ENCODE assay signal across 1 fruit fly cellular context in genomic region chr2L:19452535-19453317, dm6.
TF ChIP-seq lines count a peak whose summit lies in the region.

No protein-coding gene starts in this region.

TF ChIP-seq in whole organism, embryonic, 481 proteins besides CTCF, POLR2A, EP300 and RAD21 (continued from another document and continues in another):
- TF ChIP-seq jumu (GFP tag; optimal IDR thresholded peaks at IDR 0.05; lab: Kevin White, UChicago) (peak; percentile 35), CG1832 (GFP tag; optimal IDR thresholded peaks at IDR 0.05; lab: Kevin White, UChicago) (no peak), cwo (GFP tag; optimal IDR thresholded peaks at IDR 0.05; lab: Kevin White, UChicago) (no peak), CG7357 (GFP tag; IDR thresholded peaks at IDR 0.05; lab: Robert Waterston, UW) (no peak), Blimp-1 (GFP tag; optimal IDR thresholded peaks at IDR 0.05; lab: Kevin White, UChicago) (peak; percentile 4), Fer2 (tag; optimal IDR thresholded peaks at IDR 0.05; lab: Kevin White, UChicago) (no peak), CG14050 (GFP tag; IDR thresholded peaks at IDR 0.05; lab: Robert Waterston, UW) (no peak; the same call in 2 of the 3 replicates), CG34224 (GFP tag; IDR thresholded peaks at IDR 0.05; lab: Robert Waterston, UW; ENCODE audit: partially characterized antibody) (peak; percentile 21; the same call in 2 of the 3 replicates), btn (GFP tag; optimal IDR thresholded peaks at IDR 0.05; lab: Kevin White, UChicago) (no peak), CG17385 (GFP tag; optimal IDR thresholded peaks at IDR 0.05; lab: Kevin White, UChicago) (no peak), tio (GFP tag; optimal IDR thresholded peaks at IDR 0.05; lab: Kevin White, UChicago) (no peak), crol (GFP tag; IDR thresholded peaks at IDR 0.05; lab: Robert Waterston, UW) (no peak), Doc3 (GFP tag; IDR thresholded peaks at IDR 0.05; lab: Robert Waterston, UW; ENCODE audit: partially characterized antibody) (no peak), CG16813 (GFP tag; IDR thresholded peaks at IDR 0.05; lab: Robert Waterston, UW; ENCODE audit: partially characterized antibody) (no peak), klu (GFP tag; IDR thresholded peaks at IDR 0.05; lab: Robert Waterston, UW) (no peak), CG4360 (GFP tag; IDR thresholded peaks at IDR 0.05; lab: Robert Waterston, UW) (no peak), CG10321 (GFP tag; IDR thresholded peaks at IDR 0.05; lab: Robert Waterston, UW) (no peak), gt (GFP tag; IDR thresholded peaks at IDR 0.05; lab: Robert Waterston, UW) (no peak), mirr (GFP tag; optimal IDR thresholded peaks at IDR 0.05; lab: Kevin White, UChicago) (no peak), CG12071 (GFP tag; optimal IDR thresholded peaks at IDR 0.05; lab: Kevin White, UChicago) (no peak), CG8924 (tag; optimal IDR thresholded peaks at IDR 0.05; lab: Kevin White, UChicago) (no peak), Mrtf (GFP tag; IDR thresholded peaks at IDR 0.05; lab: Robert Waterston, UW) (no peak), CG6254 (GFP tag; optimal IDR thresholded peaks at IDR 0.05; lab: Kevin White, UChicago) (no peak), CG9609 (GFP tag; optimal IDR thresholded peaks at IDR 0.05; lab: Kevin White, UChicago) (no peak), Oaz (GFP tag; IDR thresholded peaks at IDR 0.05; lab: Robert Waterston, UW) (no peak), CG8388 (GFP tag; optimal IDR thresholded peaks at IDR 0.05; lab: Kevin White, UChicago) (no peak), sisA (GFP tag; IDR thresholded peaks at IDR 0.05; lab: Robert Waterston, UW) (peak; percentile 56), TFAM (GFP tag; optimal IDR thresholded peaks at IDR 0.05; lab: Kevin White, UChicago) (no peak), bbx (GFP tag; IDR thresholded peaks at IDR 0.05; lab: Robert Waterston, UW; ENCODE audit: partially characterized antibody) (peak; percentile 45; the same call in 1 of the 2 replicates), chinmo (GFP tag; IDR thresholded peaks at IDR 0.05; lab: Robert Waterston, UW; ENCODE audit: partially characterized antibody) (no peak), Elba2 (GFP tag; optimal IDR thresholded peaks at IDR 0.05; lab: Kevin White, UChicago) (no peak), rib (GFP tag; IDR thresholded peaks at IDR 0.05; lab: Robert Waterston, UW) (no peak; the same call in 1 of the 2 replicates), Dfd (GFP tag; optimal IDR thresholded peaks at IDR 0.05; lab: Kevin White, UChicago) (no peak), ERR (GFP tag; optimal IDR thresholded peaks at IDR 0.05; lab: Kevin White, UChicago) (no peak), CG15601 (tag; optimal IDR thresholded peaks at IDR 0.05; lab: Kevin White, UChicago) (no peak), CG4404 (GFP tag; IDR thresholded peaks at IDR 0.05; lab: Robert Waterston, UW) (no peak), ttk (GFP tag; IDR thresholded peaks at IDR 0.05; lab: Robert Waterston, UW) (no peak), seq (GFP tag; IDR thresholded peaks at IDR 0.05; lab: Robert Waterston, UW) (no peak), Awh (GFP tag; IDR thresholded peaks at IDR 0.05; lab: Robert Waterston, UW) (no peak), tna (GFP tag; IDR thresholded peaks at IDR 0.05; lab: Robert Waterston, UW; ENCODE audit: partially characterized antibody) (no peak), CG11093 (GFP tag; IDR thresholded peaks at IDR 0.05; lab: Robert Waterston, UW) (0 out of 3 replicates have a peak, but pooled peaks have one; percentile 35), ac (GFP tag; optimal IDR thresholded peaks at IDR 0.05; lab: Kevin White, UChicago) (no peak), aop (GFP tag; IDR thresholded peaks at IDR 0.05; lab: Robert Waterston, UW) (no peak), CG32772 (GFP tag; IDR thresholded peaks at IDR 0.05; lab: Robert Waterston, UW) (peak; percentile 36; the same call in 1 of the 2 replicates), z (GFP tag; IDR thresholded peaks at IDR 0.05; lab: Robert Waterston, UW) (no peak), CG10209 (GFP tag; optimal IDR thresholded peaks at IDR 0.05; lab: Kevin White, UChicago) (no peak), tgo (GFP tag; IDR thresholded peaks at IDR 0.05; lab: Robert Waterston, UW) (no peak), Stat92E (GFP tag; optimal IDR thresholded peaks at IDR 0.05; lab: Kevin White, UChicago) (no peak), lbe (GFP tag; optimal IDR thresholded peaks at IDR 0.05; lab: Kevin White, UChicago) (no peak), amos (GFP tag; IDR thresholded peaks at IDR 0.05; lab: Robert Waterston, UW; ENCODE audit: partially characterized antibody) (peak; percentile 7; the same call in 1 of the 2 replicates), CG14860 (GFP tag; IDR thresholded peaks at IDR 0.05; lab: Robert Waterston, UW; ENCODE audit: partially characterized antibody) (no peak), prd (optimal IDR thresholded peaks at IDR 0.05; lab: Kevin White, UChicago) (no peak), prd (GFP tag; IDR thresholded peaks at IDR 0.05; lab: Robert Waterston, UW) (peak; percentile 26; the same call in 2 of the 3 replicates), CG12155 (GFP tag; optimal IDR thresholded peaks at IDR 0.05; lab: Kevin White, UChicago) (no peak), dmrt11E (tag; optimal IDR thresholded peaks at IDR 0.05; lab: Kevin White, UChicago) (no peak), Mad (GFP tag; optimal IDR thresholded peaks at IDR 0.05; lab: Kevin White, UChicago) (no peak), abd-A (tag; optimal IDR thresholded peaks at IDR 0.05; lab: Kevin White, UChicago) (no peak), CG17612 (GFP tag; IDR thresholded peaks at IDR 0.05; lab: Robert Waterston, UW) (no peak), hth (optimal IDR thresholded peaks at IDR 0.05; lab: Kevin White, UChicago) (no peak), lola (GFP tag; optimal IDR thresholded peaks at IDR 0.05; lab: Kevin White, UChicago) (no peak), CG1233 (GFP tag; optimal IDR thresholded peaks at IDR 0.05; lab: Kevin White, UChicago) (no peak), CG4707 (GFP tag; optimal IDR thresholded peaks at IDR 0.05; lab: Kevin White, UChicago) (no peak), Bdp1 (GFP tag; optimal IDR thresholded peaks at IDR 0.05; lab: Kevin White, UChicago) (no peak), CkIIα-i1 (GFP tag; IDR thresholded peaks at IDR 0.05; lab: Robert Waterston, UW) (no peak), fd96Cb (tag; optimal IDR thresholded peaks at IDR 0.05; lab: Kevin White, UChicago) (no peak), chn (GFP tag; optimal IDR thresholded peaks at IDR 0.05; lab: Kevin White, UChicago) (peak; percentile 39), pzg (GFP tag; optimal IDR thresholded peaks at IDR 0.05; lab: Kevin White, UChicago) (no peak), Lim3 (GFP tag; IDR thresholded peaks at IDR 0.05; lab: Robert Waterston, UW) (peak; percentile 14; the same call in 1 of the 2 replicates), C15 (GFP tag; IDR thresholded peaks at IDR 0.05; lab: Robert Waterston, UW) (no peak), CG31441 (GFP tag; IDR thresholded peaks at IDR 0.05; lab: Robert Waterston, UW) (0 out of 2 replicates have a peak, but pooled peaks have one; percentile 16), her (GFP tag; optimal IDR thresholded peaks at IDR 0.05; lab: Kevin White, UChicago) (peak; percentile 0), CG6813 (GFP tag; optimal IDR thresholded peaks at IDR 0.05; lab: Kevin White, UChicago) (no peak), CG8089 (GFP tag; optimal IDR thresholded peaks at IDR 0.05; lab: Kevin White, UChicago) (no peak), run (tag; optimal IDR thresholded peaks at IDR 0.05; lab: Kevin White, UChicago) (no peak), CG34376 (GFP tag; optimal IDR thresholded peaks at IDR 0.05; lab: Kevin White, UChicago) (no peak), CG9215 (GFP tag; IDR thresholded peaks at IDR 0.05; lab: Robert Waterston, UW) (no peak), chm (GFP tag; IDR thresholded peaks at IDR 0.05; lab: Robert Waterston, UW) (no peak), luna (GFP tag; optimal IDR thresholded peaks at IDR 0.05; lab: Kevin White, UChicago) (no peak), Camta (GFP tag; optimal IDR thresholded peaks at IDR 0.05; lab: Kevin White, UChicago) (no peak), gcm (GFP tag; optimal IDR thresholded peaks at IDR 0.05; lab: Kevin White, UChicago) (no peak), Xrp1 (GFP tag; IDR thresholded peaks at IDR 0.05; lab: Robert Waterston, UW) (peak; percentile 53; the same call in 1 of the 2 replicates), CG14441 (GFP tag; IDR thresholded peaks at IDR 0.05; lab: Robert Waterston, UW) (peak; percentile 56), jing (GFP tag; optimal IDR thresholded peaks at IDR 0.05; lab: Kevin White, UChicago) (no peak), Aef1 (GFP tag; IDR thresholded peaks at IDR 0.05; lab: Robert Waterston, UW) (no peak), CG42726 (GFP tag; IDR thresholded peaks at IDR 0.05; lab: Robert Waterston, UW; ENCODE audit: partially characterized antibody) (no peak), Dad (GFP tag; optimal IDR thresholded peaks at IDR 0.05; lab: Kevin White, UChicago) (no peak), CG8359 (GFP tag; optimal IDR thresholded peaks at IDR 0.05; lab: Kevin White, UChicago; ENCODE audit: borderline replicate concordance) (no peak), Sox100B (GFP tag; optimal IDR thresholded peaks at IDR 0.05; lab: Kevin White, UChicago) (no peak), CG10267 (tag; optimal IDR thresholded peaks at IDR 0.05; lab: Kevin White, UChicago) (no peak), E2f1 (GFP tag; IDR thresholded peaks at IDR 0.05; lab: Robert Waterston, UW) (0 out of 2 replicates have a peak, but pooled peaks have one; percentile 33), CG3281 (GFP tag; optimal IDR thresholded peaks at IDR 0.05; lab: Kevin White, UChicago) (peak; percentile 99), CG5953 (GFP tag; IDR thresholded peaks at IDR 0.05; lab: Robert Waterston, UW) (no peak), trh (GFP tag; optimal IDR thresholded peaks at IDR 0.05; lab: Kevin White, UChicago) (no peak), salm (tag; optimal IDR thresholded peaks at IDR 0.05; lab: Kevin White, UChicago) (no peak), Med (GFP tag; lab: Kevin White, UChicago) (peak; percentile 63), Fer3 (tag; optimal IDR thresholded peaks at IDR 0.05; lab: Kevin White, UChicago) (no peak), CG4730 (GFP tag; IDR thresholded peaks at IDR 0.05; lab: Robert Waterston, UW) (0 out of 2 replicates have a peak, but pooled peaks have one; percentile 33), stc (GFP tag; IDR thresholded peaks at IDR 0.05; lab: Robert Waterston, UW) (no peak), cg (GFP tag; optimal IDR thresholded peaks at IDR 0.05; lab: Kevin White, UChicago) (peak; percentile 85), CG33213 (GFP tag; optimal IDR thresholded peaks at IDR 0.05; lab: Kevin White, UChicago) (no peak), CG3838 (GFP tag; optimal IDR thresholded peaks at IDR 0.05; lab: Kevin White, UChicago) (no peak), NK7.1 (GFP tag; optimal IDR thresholded peaks at IDR 0.05; lab: Kevin White, UChicago) (no peak), zf30C (GFP tag; optimal IDR thresholded peaks at IDR 0.05; lab: Kevin White, UChicago) (no peak), CG6689 (GFP tag; IDR thresholded peaks at IDR 0.05; lab: Robert Waterston, UW) (no peak), exex (tag; optimal IDR thresholded peaks at IDR 0.05; lab: Kevin White, UChicago) (no peak), lov (optimal IDR thresholded peaks at IDR 0.05; lab: Kevin White, UChicago) (no peak), lov (GFP tag; IDR thresholded peaks at IDR 0.05; lab: Robert Waterston, UW) (no peak), HLH3B (GFP tag; IDR thresholded peaks at IDR 0.05; lab: Robert Waterston, UW) (no peak), hbn (GFP tag; IDR thresholded peaks at IDR 0.05; lab: Robert Waterston, UW; ENCODE audit: partially characterized antibody) (no peak; the same call in 1 of the 2 replicates), vfl (GFP tag; optimal IDR thresholded peaks at IDR 0.05; lab: Kevin White, UChicago) (no peak), Hmr (GFP tag; optimal IDR thresholded peaks at IDR 0.05; lab: Kevin White, UChicago) (no peak), phol (tag; optimal IDR thresholded peaks at IDR 0.05; lab: Kevin White, UChicago) (peak; percentile 78), Drgx (GFP tag; IDR thresholded peaks at IDR 0.05; lab: Robert Waterston, UW) (peak; percentile 60), CG7372 (GFP tag; IDR thresholded peaks at IDR 0.05; lab: Robert Waterston, UW) (no peak), tap (tag; optimal IDR thresholded peaks at IDR 0.05; lab: Kevin White, UChicago) (no peak), ase (GFP tag; IDR thresholded peaks at IDR 0.05; lab: Robert Waterston, UW) (no peak), tll (GFP tag; optimal IDR thresholded peaks at IDR 0.05; lab: Kevin White, UChicago) (no peak), Kr (GFP tag; optimal IDR thresholded peaks at IDR 0.05; lab: Kevin White, UChicago) (no peak), Six4 (GFP tag; optimal IDR thresholded peaks at IDR 0.05; lab: Kevin White, UChicago) (peak; percentile 27), pfk (GFP tag; optimal IDR thresholded peaks at IDR 0.05; lab: Kevin White, UChicago) (no peak), CG13424 (tag; optimal IDR thresholded peaks at IDR 0.05; lab: Kevin White, UChicago) (no peak), NC2α (GFP tag; optimal IDR thresholded peaks at IDR 0.05; lab: Kevin White, UChicago) (no peak), CG14014 (GFP tag; IDR thresholded peaks at IDR 0.05; lab: Robert Waterston, UW) (0 out of 2 replicates have a peak, but pooled peaks have one; percentile 42), CG6683 (GFP tag; optimal IDR thresholded peaks at IDR 0.05; lab: Kevin White, UChicago) (no peak), CG2202 (tag; optimal IDR thresholded peaks at IDR 0.05; lab: Kevin White, UChicago) (no peak), Trl (optimal IDR thresholded peaks at IDR 0.05; lab: Kevin White, UChicago) (no peak), Trl (GFP tag; optimal IDR thresholded peaks at IDR 0.05; lab: Kevin White, UChicago) (peak; percentile 23), CG32532 (GFP tag; IDR thresholded peaks at IDR 0.05; lab: Robert Waterston, UW) (peak; percentile 37; the same call in 1 of the 2 replicates), CG8281 (tag; optimal IDR thresholded peaks at IDR 0.05; lab: Kevin White, UChicago) (no peak), CG6175 (GFP tag; IDR thresholded peaks at IDR 0.05; lab: Robert Waterston, UW) (no peak), CG6791 (GFP tag; IDR thresholded peaks at IDR 0.05; lab: Robert Waterston, UW; ENCODE audit: partially characterized antibody) (peak; percentile 40; the same call in 1 of the 3 replicates), CG6654 (GFP tag; optimal IDR thresholded peaks at IDR 0.05; lab: Kevin White, UChicago) (no peak), NfI (GFP tag; optimal IDR thresholded peaks at IDR 0.05; lab: Kevin White, UChicago) (no peak), H15 (GFP tag; IDR thresholded peaks at IDR 0.05; lab: Robert Waterston, UW) (no peak), CG12391 (tag; optimal IDR thresholded peaks at IDR 0.05; lab: Kevin White, UChicago) (peak; percentile 16)
